Worm (Caenorhabditis elegans): ENCODE measurements around the gene snf-9.

ce11 chrIV:17293679-17294078 lies 18.3 kb upstream of the snf-9 start:
- TF ChIP-seq dao-5 (tag; optimal IDR thresholded peaks at IDR 0.05), result no peak
- no peak for TF ChIP-seq W03F9.2 (tag; optimal IDR thresholded peaks at IDR 0.05)
